Fruit fly (Drosophila melanogaster) whole organism, prepupa: ENCODE data around the gene Prp4k.

ENCODE experiments used
- CG10631 ChIP-seq: fragments of 200-800 bp; sonication (Bioruptor generic); optimal IDR thresholded peaks from 2 replicates; lab custom pipeline; 2016; ENCODE audit warnings: missing biosample characterization, missing genetic modification characterization
- CG11294 ChIP-seq: fragments of 200-800 bp; sonication (Bioruptor generic); IDR thresholded peaks from 2 replicates; pipeline ENCODE4 v1.3.6; 2022; ENCODE audit warnings: missing biosample characterization, missing genetic modification characterization
- CG11762 ChIP-seq: fragments of 200-800 bp; sonication (Bioruptor generic); optimal IDR thresholded peaks from 3 replicates; lab custom pipeline; 2016; ENCODE audit warnings: missing biosample characterization, missing genetic modification characterization; ENCODE audit not compliant: insufficient read depth
- CG11902 ChIP-seq: fragments of 200-800 bp; sonication (Bioruptor generic); optimal IDR thresholded peaks from 3 replicates; lab custom pipeline; 2016; ENCODE audit warnings: missing biosample characterization, missing genetic modification characterization
- CG15336 ChIP-seq: fragments of 200-800 bp; sonication (Bioruptor generic); IDR thresholded peaks from 2 replicates; pipeline ENCODE4 v1.3.6; 2022; ENCODE audit warnings: missing biosample characterization, missing genetic modification characterization
- CG1621 ChIP-seq: fragments of 200-800 bp; sonication (Bioruptor generic); optimal IDR thresholded peaks from 3 replicates; lab custom pipeline; 2018; ENCODE audit warnings: missing biosample characterization, mild to moderate bottlenecking, missing genetic modification characterization
- CG3032 ChIP-seq: fragments of 200-800 bp; optimal IDR thresholded peaks from 2 replicates; lab custom pipeline; 2019; ENCODE audit warnings: missing biosample characterization, mild to moderate bottlenecking, missing genetic modification characterization, moderate library complexity
- CG31627 ChIP-seq: fragments of 200-800 bp; sonication (Bioruptor generic); optimal IDR thresholded peaks from 3 replicates; lab custom pipeline; 2016; ENCODE audit warnings: missing biosample characterization, missing genetic modification characterization
- CG34406 ChIP-seq: fragments of 200-800 bp; sonication (Bioruptor generic); optimal IDR thresholded peaks from 3 replicates; lab custom pipeline; 2016; ENCODE audit warnings: missing biosample characterization, missing genetic modification characterization
- CG4318 ChIP-seq: fragments of 200-800 bp; sonication (Bioruptor generic); optimal IDR thresholded peaks from 3 replicates; lab custom pipeline; 2017; ENCODE audit warnings: missing biosample characterization, mild to moderate bottlenecking, missing genetic modification characterization
- CG6792 ChIP-seq: fragments of 200-800 bp; sonication (Bioruptor generic); optimal IDR thresholded peaks from 3 replicates; lab custom pipeline; 2016; ENCODE audit warnings: missing biosample characterization, missing genetic modification characterization
- CG6854 ChIP-seq: fragments of 200-800 bp; sonication (Bioruptor generic); optimal IDR thresholded peaks from 2 replicates; lab custom pipeline; 2017; ENCODE audit warnings: missing biosample characterization, mild to moderate bottlenecking, missing genetic modification characterization
- CG7368 ChIP-seq: fragments of 200-800 bp; sonication (Bioruptor generic); optimal IDR thresholded peaks from 3 replicates; lab custom pipeline; 2016; ENCODE audit warnings: missing biosample characterization, missing genetic modification characterization
- CG8319 ChIP-seq: fragments of 200-800 bp; sonication (Bioruptor generic); optimal IDR thresholded peaks from 3 replicates; lab custom pipeline; 2016; ENCODE audit warnings: missing biosample characterization, missing genetic modification characterization
- CG8632 ChIP-seq: fragments of 200-800 bp; sonication (Bioruptor generic); optimal IDR thresholded peaks from 3 replicates; lab custom pipeline; 2016; ENCODE audit warnings: missing biosample characterization, missing genetic modification characterization
- CG9139 ChIP-seq: fragments of 200-800 bp; sonication (Bioruptor generic); optimal IDR thresholded peaks from 3 replicates; lab custom pipeline; 2017; ENCODE audit warnings: missing biosample characterization, mild to moderate bottlenecking, missing genetic modification characterization
- Eip78C ChIP-seq: fragments of 200-800 bp; sonication (Bioruptor generic); peaks from one replicate; lab custom pipeline; 2016; ENCODE audit warnings: missing biosample characterization, missing genetic modification characterization
- Eip93F ChIP-seq: fragments of 200-800 bp; sonication (Bioruptor generic); optimal IDR thresholded peaks from 2 replicates; lab custom pipeline; 2016; ENCODE audit warnings: missing biosample characterization, mild to moderate bottlenecking, missing genetic modification characterization
- Hr38 ChIP-seq: sonication (Bioruptor generic); optimal IDR thresholded peaks from 2 replicates; lab custom pipeline; 2016; ENCODE audit warnings: missing biosample characterization, missing genetic modification characterization
- Met ChIP-seq: fragments of 200-800 bp; sonication (Bioruptor generic); optimal IDR thresholded peaks from 3 replicates; lab custom pipeline; 2016; ENCODE audit warnings: missing biosample characterization, missing genetic modification characterization
- OdsH ChIP-seq: fragments of 200-800 bp; sonication (Bioruptor generic); optimal IDR thresholded peaks from 3 replicates; lab custom pipeline; 2016; ENCODE audit warnings: missing biosample characterization, missing genetic modification characterization
- Smox ChIP-seq: fragments of 200-800 bp; sonication (Bioruptor generic); optimal IDR thresholded peaks from 3 replicates; lab custom pipeline; 2016; ENCODE audit warnings: missing biosample characterization, missing genetic modification characterization
- Sox102F ChIP-seq: fragments of 200-800 bp; sonication (Bioruptor generic); optimal IDR thresholded peaks from 2 replicates; lab custom pipeline; 2016; ENCODE audit warnings: missing biosample characterization, mild to moderate bottlenecking, missing genetic modification characterization
- Sox14 ChIP-seq: fragments of 200-800 bp; sonication (Bioruptor generic); optimal IDR thresholded peaks from 3 replicates; lab custom pipeline; 2016; ENCODE audit warnings: missing biosample characterization, missing genetic modification characterization
- Sox15 ChIP-seq: fragments of 200-800 bp; sonication (Bioruptor generic); optimal IDR thresholded peaks from 3 replicates; lab custom pipeline; 2016; ENCODE audit warnings: missing biosample characterization, missing genetic modification characterization
- acj6 ChIP-seq: fragments of 200-800 bp; sonication (Bioruptor generic); optimal IDR thresholded peaks from 3 replicates; lab custom pipeline; 2016; ENCODE audit warnings: missing biosample characterization, missing genetic modification characterization
- cyc ChIP-seq: fragments of 200-800 bp; sonication (Bioruptor generic); optimal IDR thresholded peaks from 3 replicates; lab custom pipeline; 2016; ENCODE audit warnings: missing biosample characterization, missing genetic modification characterization
- dsx ChIP-seq: fragments of 200-800 bp; optimal IDR thresholded peaks from 3 replicates; lab custom pipeline; 2019; ENCODE audit warnings: missing biosample characterization, mild to moderate bottlenecking, missing genetic modification characterization, moderate library complexity; ENCODE audit not compliant: poor library complexity, severe bottlenecking
- esn ChIP-seq: fragments of 200-800 bp; sonication (Bioruptor generic); optimal IDR thresholded peaks from 2 replicates; lab custom pipeline; 2016; ENCODE audit warnings: missing biosample characterization, mild to moderate bottlenecking, missing genetic modification characterization, moderate library complexity
- fd59A ChIP-seq: fragments of 200-800 bp; sonication (Bioruptor generic); optimal IDR thresholded peaks from 2 replicates; lab custom pipeline; 2017; ENCODE audit warnings: missing biosample characterization, mild to moderate bottlenecking, missing genetic modification characterization, missing genetic modification reagents
- fkh ChIP-seq: fragments of 200-800 bp; sonication (Bioruptor generic); optimal IDR thresholded peaks from 3 replicates; lab custom pipeline; 2017; ENCODE audit warnings: missing biosample characterization, mild to moderate bottlenecking, missing genetic modification characterization, moderate library complexity
- lz ChIP-seq: fragments of 200-800 bp; sonication (Bioruptor generic); optimal IDR thresholded peaks from 3 replicates; lab custom pipeline; 2016; ENCODE audit warnings: missing biosample characterization, missing genetic modification characterization
- salr ChIP-seq, 2 experiments: fragments of 200-800 bp; sonication (Bioruptor generic); optimal IDR thresholded peaks; 3 replicates each; lab custom pipeline; 2016 to 2018; ENCODE audit warnings: missing biosample characterization in 2 of 2, missing genetic modification characterization in 2 of 2, mild to moderate bottlenecking in 1 of 2
- ss ChIP-seq, 2 experiments: fragments of 200-800 bp; sonication (Bioruptor generic); optimal IDR thresholded peaks; 2 replicates in 1 of 2; 3 replicates in 1 of 2; lab custom pipeline; 2017 to 2018; ENCODE audit warnings: mild to moderate bottlenecking in 2 of 2, missing biosample characterization in 2 of 2, missing genetic modification characterization in 2 of 2, moderate library complexity in 1 of 2
- topi ChIP-seq: fragments of 200-800 bp; sonication (Bioruptor generic); optimal IDR thresholded peaks from 3 replicates; lab custom pipeline; 2016; ENCODE audit warnings: missing biosample characterization, missing genetic modification characterization
- vri ChIP-seq: fragments of 200-800 bp; sonication (Bioruptor generic); optimal IDR thresholded peaks from 3 replicates; lab custom pipeline; 2016; ENCODE audit warnings: missing biosample characterization, mild to moderate bottlenecking, missing genetic modification characterization

Gene Prp4k

DNA sequence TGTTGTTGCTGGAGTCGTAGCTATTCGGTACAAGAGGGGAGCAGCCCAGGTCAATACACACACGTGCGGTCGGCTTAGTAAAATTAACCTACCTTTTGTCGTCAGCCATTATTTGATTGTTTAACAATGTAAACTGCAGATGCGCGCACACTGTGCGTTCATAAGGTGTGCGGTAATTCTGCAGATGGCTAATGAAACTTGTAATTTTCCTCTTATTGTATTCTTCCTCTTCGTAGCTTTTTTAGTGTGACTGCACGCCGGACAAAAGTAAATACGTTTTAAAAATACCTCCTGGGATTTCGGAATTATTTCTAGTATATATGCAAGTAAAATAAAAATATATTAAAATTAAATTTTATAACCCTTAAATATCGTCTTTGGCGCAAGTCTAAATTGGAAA lies at the start of gene Prp4k:
Prp4k (minus strand) TSS at position 258 of the 400 bp plus-strand sequence.
- TF ChIP-seq CG31627 (GFP tag; lab: Kevin White, UChicago) (no peak), CG1621 (tag; lab: Kevin White, UChicago) (no peak), OdsH (GFP tag; lab: Kevin White, UChicago) (no peak), salr (GFP tag; optimal IDR thresholded peaks at IDR 0.05; lab: Kevin White, UChicago) (no peak), CG15336 (peak; percentile 27; the same call in 1 of the 2 replicates), dsx (GFP tag; lab: Kevin White, UChicago) (no peak), Hr38 (GFP tag; lab: Kevin White, UChicago) (no peak), CG3032 (tag; lab: Kevin White, UChicago) (peak; percentile 20), Sox102F (GFP tag; lab: Kevin White, UChicago) (no peak), Smox (no peak), CG8319 (GFP tag; lab: Kevin White, UChicago) (no peak), topi (GFP tag; lab: Kevin White, UChicago) (no peak), Eip78C (GFP tag; lab: Kevin White, UChicago) (no peak), CG6792 (GFP tag; lab: Kevin White, UChicago) (no peak)

- TF ChIP-seq CG8319 (GFP tag; lab: Kevin White, UChicago) (peak; percentile 24), CG7368 (peak; percentile 60), acj6 (GFP tag; lab: Kevin White, UChicago) (peak; percentile 62), CG11902 (GFP tag; lab: Kevin White, UChicago) (peak; percentile 36), CG34406 (GFP tag; lab: Kevin White, UChicago) (no peak), CG11762 (peak; percentile 28), Eip93F (GFP tag; lab: Kevin White, UChicago) (peak; percentile 43), CG4318 (GFP tag; lab: Kevin White, UChicago) (no peak), Sox15 (GFP tag; lab: Kevin White, UChicago) (peak; percentile 38), esn (GFP tag; lab: Kevin White, UChicago) (peak; percentile 78), CG1621 (tag; lab: Kevin White, UChicago) (no peak), Sox102F (GFP tag; lab: Kevin White, UChicago) (no peak), cyc (GFP tag; lab: Kevin White, UChicago) (peak; percentile 64), Met (GFP tag; lab: Kevin White, UChicago) (no peak), topi (GFP tag; lab: Kevin White, UChicago) (no peak), fkh (peak; percentile 68), CG3032 (tag; lab: Kevin White, UChicago) (peak; percentile 41), lz (peak; percentile 68), CG10631 (GFP tag; lab: Kevin White, UChicago) (peak; percentile 72), CG31627 (GFP tag; lab: Kevin White, UChicago) (peak; percentile 80), CG8632 (no peak), Sox14 (GFP tag; lab: Kevin White, UChicago) (peak; percentile 97), ss (GFP tag; optimal IDR thresholded peaks at IDR 0.05; lab: Kevin White, UChicago) (no peak), vri (GFP tag; lab: Kevin White, UChicago) (peak; percentile 78)
These were observed 46.6 kb upstream of the Prp4k start, which contains the start of the genes DIP2 and wac for dm6 chr3L:257618-258475. DIP2 (minus strand) TSS chr3L:257954. wac (plus strand) TSS chr3L:258176.

dm6 chr3L:248226-248758 lies 37.0 kb upstream of the Prp4k start:
- TF ChIP-seq CG10631 (GFP tag; lab: Kevin White, UChicago) (no peak), CG6854 (no peak), CG11294 (no peak), Sox102F (GFP tag; lab: Kevin White, UChicago) (no peak), CG1621 (tag; lab: Kevin White, UChicago) (no peak), fd59A (GFP tag; lab: Kevin White, UChicago) (no peak), CG9139 (no peak), Sox14 (GFP tag; lab: Kevin White, UChicago) (no peak)
